Worm (Caenorhabditis elegans) whole organism, L1 larva: ENCODE measurements around the gene eng-1.

Source experiments
- blmp-1 ChIP-seq: fragments of 150-350 bp; optimal IDR thresholded peaks from 2 replicates; lab custom pipeline; 2014; ENCODE audit warnings: missing biosample characterization, missing genetic modification characterization
- elt-3 ChIP-seq, 6 experiments: fragments of 150-350 bp in 1 of 6; sonication (generic microtip); optimal IDR thresholded peaks; 2 replicates each; lab custom pipeline; 2017 to 2018; ENCODE audit warnings: missing biosample characterization in 6 of 6, missing genetic modification characterization in 6 of 6, inconsistent platforms in 1 of 6
- ztf-4 ChIP-seq: fragments of 150-350 bp; optimal IDR thresholded peaks from 2 replicates; lab custom pipeline; 2014; ENCODE audit warnings: missing biosample characterization, missing genetic modification characterization

DNA sequence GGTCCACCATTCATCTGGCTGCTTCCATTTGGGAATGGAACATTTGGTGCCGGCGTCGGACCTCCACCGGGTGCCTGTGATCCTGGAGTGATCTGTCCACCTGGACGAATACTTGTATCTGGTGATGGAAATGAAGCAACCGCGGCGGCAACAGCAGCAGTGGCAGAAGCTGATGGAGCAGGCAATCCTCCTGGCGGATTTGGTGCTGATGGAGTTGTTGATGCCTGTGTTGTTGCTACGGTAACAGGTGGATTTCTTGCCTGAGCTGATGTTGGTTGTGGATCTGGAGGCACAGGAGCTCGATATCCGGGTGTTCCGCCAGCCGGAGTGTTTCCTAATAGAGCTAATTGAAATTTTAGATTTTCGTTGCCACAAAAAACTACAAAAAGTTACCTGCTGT is 35.9 kb downstream of the eng-1 start:
- no peak for TF ChIP-seq elt-3 (tag; optimal IDR thresholded peaks at IDR 0.05; lab: Kevin White, UChicago)
- TF ChIP-seq ztf-4 (tag; lab: Kevin White, UChicago) = no peak
- no peak for TF ChIP-seq blmp-1
